Worm (Caenorhabditis elegans): ENCODE data around the gene D2023.3.

DNA sequence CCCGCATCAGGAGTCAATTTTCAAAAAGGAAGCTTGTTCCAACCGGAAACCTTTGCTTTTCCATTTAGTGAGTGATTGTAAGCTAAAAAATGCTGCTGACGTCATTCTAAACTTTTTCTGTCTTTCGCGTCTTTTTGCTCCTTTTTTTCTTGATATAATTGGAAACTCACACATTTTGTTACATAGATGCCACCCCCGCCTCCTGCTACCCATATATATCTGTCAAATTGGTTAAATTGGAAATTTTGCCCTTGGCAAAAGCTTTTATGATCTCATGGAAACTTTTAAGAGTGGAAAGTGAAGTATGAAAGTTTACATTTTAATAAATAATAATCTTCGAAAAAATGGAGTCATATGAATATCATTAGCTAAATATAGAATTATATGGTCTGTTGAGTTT is 1.9 kb downstream of the D2023.3 start:
- TF ChIP-seq ama-1 (optimal IDR thresholded peaks at IDR 0.05) (no peak), lsy-2 (tag; optimal IDR thresholded peaks at IDR 0.05) (no peak), Y55F3AM.14 (GFP tag; optimal IDR thresholded peaks at IDR 0.05) (no peak), snpc-4 (tag; optimal IDR thresholded peaks at IDR 0.05) (no peak), unc-62 (GFP tag; optimal IDR thresholded peaks at IDR 0.05) (no peak), ztf-11 (tag; optimal IDR thresholded peaks at IDR 0.05) (no peak), lin-39 (tag; optimal IDR thresholded peaks at IDR 0.05) (no peak), nhr-129 (tag; optimal IDR thresholded peaks at IDR 0.05) (no peak), egl-27 (tag; optimal IDR thresholded peaks at IDR 0.05) (no peak), mbf-1 (tag; optimal IDR thresholded peaks at IDR 0.05) (no peak), skn-1 (tag; optimal IDR thresholded peaks at IDR 0.05) (no peak), R02D3.7 (tag; optimal IDR thresholded peaks at IDR 0.05) (no peak), elt-3 (tag; optimal IDR thresholded peaks at IDR 0.05) (no peak), crh-2 (tag; optimal IDR thresholded peaks at IDR 0.05) (peak; percentile 18)

Measured in whole organism, L2 larva.